Worm (Caenorhabditis elegans): Measurements from ENCODE around the gene R07E5.19.

ce11 chrIII:4467277-4467676 lies 49.4 kb upstream of the R07E5.19 start, which contains the start of gene ndg-4:
- no peak for TF ChIP-seq fos-1 (tag; optimal IDR thresholded peaks at IDR 0.05)
- TF ChIP-seq lin-13 (GFP tag; optimal IDR thresholded peaks at IDR 0.05): no peak
- TF ChIP-seq unc-98 (GFP tag; IDR thresholded peaks at IDR 0.05): no peak
- no peak for TF ChIP-seq efl-1 (optimal IDR thresholded peaks at IDR 0.05)
- TF ChIP-seq efl-1 (GFP tag; optimal IDR thresholded peaks at IDR 0.05 in 1 of 2): no peak
- no peak for TF ChIP-seq mep-1 (tag; optimal IDR thresholded peaks at IDR 0.05)
- no peak for TF ChIP-seq nhr-12 (tag; optimal IDR thresholded peaks at IDR 0.05)
- no peak for TF ChIP-seq nhr-90 (tag; optimal IDR thresholded peaks at IDR 0.05; ENCODE audit: poor library complexity)
- TF ChIP-seq aly-2 (tag; optimal IDR thresholded peaks at IDR 0.05): no peak
- no peak for TF ChIP-seq ces-1 (GFP tag; optimal IDR thresholded peaks at IDR 0.05)
- TF ChIP-seq tbx-2 (tag; optimal IDR thresholded peaks at IDR 0.05): no peak
- no peak for TF ChIP-seq pax-3 (tag; optimal IDR thresholded peaks at IDR 0.05)
- no peak for TF ChIP-seq elt-3 (tag; optimal IDR thresholded peaks at IDR 0.05)
- TF ChIP-seq lin-39 (tag; optimal IDR thresholded peaks at IDR 0.05): no peak
